Worm (Caenorhabditis elegans) whole organism, young adult: ENCODE measurements around the gene C14B1.3.

Source experiments
- C17E4.6 ChIP-seq: fragments of 200-800 bp; sonication (Bioruptor generic); IDR thresholded peaks from 2 replicates; pipeline ENCODE4 v1.3.6; 2022; ENCODE audit warnings: missing genetic modification reagents, missing genetic modification characterization, missing compliant biosample characterization
- F10E7.11 ChIP-seq: sonication (generic microtip); optimal IDR thresholded peaks from 2 replicates; lab custom pipeline; 2017; ENCODE audit warnings: mild to moderate bottlenecking, missing genetic modification characterization, moderate library complexity, missing compliant biosample characterization
- F22D6.2 ChIP-seq: sonication (generic microtip); optimal IDR thresholded peaks from 2 replicates; lab custom pipeline; 2016; ENCODE audit warnings: mild to moderate bottlenecking, missing genetic modification characterization, missing compliant biosample characterization
- T07F8.4 ChIP-seq: sonication (generic microtip); optimal IDR thresholded peaks from 2 replicates; lab custom pipeline; 2016; ENCODE audit warnings: mild to moderate bottlenecking, missing genetic modification characterization, moderate library complexity, missing compliant biosample characterization
- Y79H2A.3 ChIP-seq: fragments of 200-800 bp; sonication (Bioruptor generic); conservative IDR thresholded peaks from 2 replicates; pipeline ENCODE4 v1.3.6; 2022; ENCODE audit warnings: missing genetic modification reagents, missing genetic modification characterization, missing compliant biosample characterization
- ZK185.1 ChIP-seq: sonication (generic microtip); optimal IDR thresholded peaks from 2 replicates; lab custom pipeline; 2016; ENCODE audit warnings: mild to moderate bottlenecking, missing genetic modification characterization, missing compliant biosample characterization; ENCODE audit not compliant: poor library complexity, severe bottlenecking
- bed-2 ChIP-seq: fragments of 200-800 bp; sonication (Bioruptor generic); IDR thresholded peaks from 2 replicates; pipeline ENCODE4 v1.3.6; 2022; ENCODE audit warnings: missing genetic modification reagents, missing genetic modification characterization, missing compliant biosample characterization
- ccch-3 ChIP-seq: fragments of 200-800 bp; sonication (Bioruptor generic); optimal IDR thresholded peaks from 2 replicates; lab custom pipeline; 2018; ENCODE audit warnings: mild to moderate bottlenecking, missing genetic modification characterization, missing compliant biosample characterization
- cebp-2 ChIP-seq: fragments of 200-800 bp; sonication (Bioruptor generic); IDR thresholded peaks from 2 replicates; pipeline ENCODE4 v1.3.6; 2022; ENCODE audit warnings: missing genetic modification characterization, missing compliant biosample characterization
- ceh-79 ChIP-seq: sonication (generic microtip); optimal IDR thresholded peaks from 2 replicates; lab custom pipeline; 2017; ENCODE audit warnings: mild to moderate bottlenecking, missing genetic modification characterization, missing compliant biosample characterization
- chd-7 ChIP-seq: sonication (generic microtip); optimal IDR thresholded peaks from 2 replicates; lab custom pipeline; 2016; ENCODE audit warnings: mild to moderate bottlenecking, missing genetic modification characterization, moderate library complexity, missing compliant biosample characterization
- dpff-1 ChIP-seq: sonication (generic microtip); optimal IDR thresholded peaks from 2 replicates; lab custom pipeline; 2017; ENCODE audit warnings: mild to moderate bottlenecking, missing genetic modification characterization, missing compliant biosample characterization
- efl-1 ChIP-seq: fragments of 150-350 bp; optimal IDR thresholded peaks from 2 replicates; lab custom pipeline; 2014; ENCODE audit warnings: missing biosample characterization, missing genetic modification reagents, missing genetic modification characterization
- egrh-3 ChIP-seq: fragments of 200-800 bp; sonication (Bioruptor generic); IDR thresholded peaks from 2 replicates; pipeline ENCODE4 v1.3.6; 2022; ENCODE audit warnings: missing genetic modification reagents, missing genetic modification characterization, missing compliant biosample characterization
- fkh-3 ChIP-seq: sonication (generic microtip); optimal IDR thresholded peaks from 2 replicates; lab custom pipeline; 2016; ENCODE audit warnings: mild to moderate bottlenecking, missing genetic modification characterization, missing compliant biosample characterization
- hlh-26 ChIP-seq: fragments of 200-800 bp; sonication (Bioruptor generic); conservative IDR thresholded peaks from 2 replicates; pipeline ENCODE4 v1.3.6; 2022; ENCODE audit warnings: missing genetic modification reagents, missing genetic modification characterization, missing compliant biosample characterization
- hmg-1.2 ChIP-seq: fragments of 200-800 bp; sonication (Bioruptor generic); IDR thresholded peaks from 2 replicates; pipeline ENCODE4 v1.3.6; 2022; ENCODE audit warnings: missing genetic modification reagents, missing genetic modification characterization, missing compliant biosample characterization
- hmg-20 ChIP-seq: fragments of 200-800 bp; sonication (Bioruptor generic); IDR thresholded peaks from 2 replicates; pipeline ENCODE4 v1.3.6; 2022; ENCODE audit warnings: missing genetic modification reagents, missing genetic modification characterization, missing compliant biosample characterization
- hrde-1 ChIP-seq: sonication (generic microtip); optimal IDR thresholded peaks from 2 replicates; lab custom pipeline; 2016; ENCODE audit warnings: missing genetic modification characterization, mild to moderate bottlenecking, missing compliant biosample characterization, moderate library complexity, missing genotype, missing genetic modification reagents, borderline replicate concordance
- let-526 ChIP-seq: fragments of 200-800 bp; sonication (Bioruptor generic); IDR thresholded peaks from 2 replicates; pipeline ENCODE4 v1.3.6; 2022; ENCODE audit warnings: missing genetic modification reagents, missing genetic modification characterization, missing compliant biosample characterization
- lin-26 ChIP-seq: fragments of 200-800 bp; sonication (Bioruptor generic); IDR thresholded peaks from 2 replicates; pipeline ENCODE4 v1.3.6; 2022; ENCODE audit warnings: missing genetic modification reagents, missing genetic modification characterization, missing compliant biosample characterization
- madf-10 ChIP-seq: sonication (generic microtip); optimal IDR thresholded peaks from 2 replicates; lab custom pipeline; 2016; ENCODE audit warnings: mild to moderate bottlenecking, missing genetic modification characterization, missing compliant biosample characterization
- madf-3 ChIP-seq: fragments of 200-800 bp; sonication (Bioruptor generic); IDR thresholded peaks from 2 replicates; pipeline ENCODE4 v1.3.6; 2022; ENCODE audit warnings: missing genetic modification reagents, missing genetic modification characterization, missing compliant biosample characterization
- madf-6 ChIP-seq: fragments of 200-800 bp; sonication (Bioruptor generic); IDR thresholded peaks from 2 replicates; pipeline ENCODE4 v1.3.6; 2022; ENCODE audit warnings: missing genetic modification reagents, missing genetic modification characterization, missing compliant biosample characterization
- madf-8 ChIP-seq: fragments of 200-800 bp; sonication (Bioruptor generic); conservative IDR thresholded peaks from 2 replicates; pipeline ENCODE4 v1.3.6; 2022; ENCODE audit warnings: missing genetic modification reagents, missing genetic modification characterization, missing compliant biosample characterization
- mel-28 ChIP-seq: sonication (generic microtip); optimal IDR thresholded peaks from 2 replicates; lab custom pipeline; 2016; ENCODE audit warnings: borderline replicate concordance, mild to moderate bottlenecking, missing genetic modification characterization, missing compliant biosample characterization
- mes-4 ChIP-seq: sonication (generic microtip); optimal IDR thresholded peaks from 2 replicates; lab custom pipeline; 2016; ENCODE audit warnings: missing genotype, missing genetic modification characterization, missing compliant biosample characterization
- nfya-1 ChIP-seq: sonication (generic microtip); optimal IDR thresholded peaks from 2 replicates; lab custom pipeline; 2017; ENCODE audit warnings: antibody characterized with exemption, missing compliant biosample characterization, missing genetic modification characterization, borderline replicate concordance; ENCODE audit not compliant: insufficient read depth
- nfya-2 ChIP-seq: fragments of 200-800 bp; sonication (Bioruptor generic); IDR thresholded peaks from 2 replicates; pipeline ENCODE4 v1.3.6; 2022; ENCODE audit warnings: missing genetic modification reagents, missing genetic modification characterization, missing compliant biosample characterization
- nfyb-1 ChIP-seq: fragments of 200-800 bp; sonication (Bioruptor generic); IDR thresholded peaks from 2 replicates; pipeline ENCODE4 v1.3.6; 2022; ENCODE audit warnings: missing genetic modification reagents, missing genetic modification characterization, missing compliant biosample characterization
- nhr-90 ChIP-seq: sonication (generic microtip); optimal IDR thresholded peaks from 2 replicates; lab custom pipeline; 2016; ENCODE audit warnings: missing genotype, mild to moderate bottlenecking, missing genetic modification characterization, missing compliant biosample characterization
- pbrm-1 ChIP-seq: fragments of 200-800 bp; sonication (Bioruptor generic); IDR thresholded peaks from 2 replicates; pipeline ENCODE4 v1.3.6; 2022; ENCODE audit warnings: missing genetic modification reagents, missing genetic modification characterization, missing compliant biosample characterization
- rec-8 ChIP-seq, 2 experiments: sonication (generic microtip); optimal IDR thresholded peaks; 2 replicates each; lab custom pipeline; 2016; ENCODE audit warnings: mild to moderate bottlenecking in 2 of 2, missing genetic modification characterization in 2 of 2, missing genetic modification reagents in 2 of 2, missing genotype in 2 of 2, missing biosample characterization in 1 of 2, missing compliant biosample characterization in 1 of 2, moderate library complexity in 1 of 2
- snpc-1.1 ChIP-seq: sonication (generic microtip); optimal IDR thresholded peaks from 2 replicates; lab custom pipeline; 2017; ENCODE audit warnings: missing genetic modification characterization, mild to moderate bottlenecking, missing compliant biosample characterization, antibody characterized with exemption, moderate library complexity, missing genotype, missing genetic modification reagents; ENCODE audit not compliant: insufficient read depth
- snpc-4 ChIP-seq, 5 experiments: fragments of 150-350 bp in 1 of 5; sonication (generic microtip) in 4 of 5; optimal IDR thresholded peaks; 2 replicates each; lab custom pipeline; 2014 to 2018; ENCODE audit warnings: missing genetic modification characterization in 5 of 5, missing biosample characterization in 3 of 5, antibody characterized with exemption in 2 of 5, mild to moderate bottlenecking in 2 of 5, missing compliant biosample characterization in 2 of 5, missing genotype in 2 of 5, moderate library complexity in 2 of 5, missing genetic modification reagents in 1 of 5
- somi-1 ChIP-seq: fragments of 200-800 bp; sonication (Bioruptor generic); optimal IDR thresholded peaks from 2 replicates; lab custom pipeline; 2018; ENCODE audit warnings: mild to moderate bottlenecking, missing genetic modification characterization, missing compliant biosample characterization
- sptf-2 ChIP-seq: fragments of 200-800 bp; sonication (Bioruptor generic); optimal IDR thresholded peaks from 2 replicates; lab custom pipeline; 2018; ENCODE audit warnings: mild to moderate bottlenecking, missing genetic modification characterization, missing compliant biosample characterization
- zfh-2 ChIP-seq: fragments of 200-800 bp; sonication (Bioruptor generic); conservative IDR thresholded peaks from 2 replicates; pipeline ENCODE4 v1.3.6; 2022; ENCODE audit warnings: missing genetic modification reagents, missing genetic modification characterization, missing compliant biosample characterization
- zim-3 ChIP-seq: sonication (generic microtip); optimal IDR thresholded peaks from 2 replicates; lab custom pipeline; 2017; ENCODE audit warnings: mild to moderate bottlenecking, missing genetic modification characterization, moderate library complexity, missing compliant biosample characterization
- ztf-18 ChIP-seq: sonication (generic microtip); optimal IDR thresholded peaks from 2 replicates; lab custom pipeline; 2016; ENCODE audit warnings: missing genotype, mild to moderate bottlenecking, missing genetic modification characterization, missing compliant biosample characterization
- ztf-25 ChIP-seq: fragments of 200-800 bp; sonication (Bioruptor generic); IDR thresholded peaks from 2 replicates; pipeline ENCODE4 v1.3.6; 2022; ENCODE audit warnings: missing genetic modification reagents, missing genetic modification characterization, missing compliant biosample characterization
- ztf-26 ChIP-seq: sonication (generic microtip); optimal IDR thresholded peaks from 2 replicates; lab custom pipeline; 2017; ENCODE audit warnings: missing genetic modification characterization, missing compliant biosample characterization

C14B1.3 gene

ce11 chrIII:3736302-3736701 is 32.9 kb downstream of the C14B1.3 start, which contains the start of gene F34D10.4 (continued):
- TF ChIP-seq nfya-2 (GFP tag; lab: Robert Waterston, UW) (no peak), madf-3 (GFP tag; lab: Robert Waterston, UW) (no peak)
- TF ChIP-seq, all 124 proteins: peak for 0

- peak; percentile 82 for TF ChIP-seq zfh-2
- no peak for TF ChIP-seq snpc-4 (GFP tag; optimal IDR thresholded peaks at IDR 0.05; lab: Kevin White, UChicago)
- no peak for TF ChIP-seq snpc-4 (tag; optimal IDR thresholded peaks at IDR 0.05; lab: Kevin White, UChicago)
- TF ChIP-seq hrde-1 (tag; lab: Kevin White, UChicago): no peak
These were observed 34.4 kb downstream of the C14B1.3 start for ce11 chrIII:3737742-3738141.

ce11 chrIII:3738331-3738730 is 35.0 kb downstream of the C14B1.3 start:
- TF ChIP-seq nhr-90 (tag; lab: Kevin White, UChicago): no peak
- no peak for TF ChIP-seq ccch-3 (GFP tag; lab: Kevin White, UChicago)
- TF ChIP-seq ztf-25 (GFP tag; lab: Robert Waterston, UW): no peak
- TF ChIP-seq Y79H2A.3 (GFP tag; lab: Robert Waterston, UW): no peak
- TF ChIP-seq lin-26: no peak
- no peak for TF ChIP-seq hlh-26
- no peak for TF ChIP-seq somi-1 (GFP tag; lab: Kevin White, UChicago)
- TF ChIP-seq ZK185.1 (tag; lab: Kevin White, UChicago): no peak
- TF ChIP-seq madf-10: no peak
- TF ChIP-seq T07F8.4 (tag; lab: Kevin White, UChicago): no peak
- TF ChIP-seq hmg-20 (GFP tag; lab: Robert Waterston, UW): no peak
- no peak for TF ChIP-seq snpc-1.1 (tag; lab: Kevin White, UChicago)
- no peak for TF ChIP-seq hmg-1.2 (GFP tag; lab: Robert Waterston, UW)
- no peak for TF ChIP-seq dpff-1 (tag; lab: Kevin White, UChicago)
- no peak for TF ChIP-seq bed-2 (GFP tag; lab: Robert Waterston, UW)
- TF ChIP-seq nfyb-1 (GFP tag; lab: Robert Waterston, UW): no peak

- no peak for TF ChIP-seq Y79H2A.3 (GFP tag; lab: Robert Waterston, UW)
- 0 out of 2 replicates have a peak, but pooled peaks have one; percentile 17 for TF ChIP-seq egrh-3 (GFP tag; lab: Robert Waterston, UW)
- no peak for TF ChIP-seq pbrm-1 (GFP tag; lab: Robert Waterston, UW)
- peak; percentile 74 for TF ChIP-seq madf-6
- peak; percentile 50 for TF ChIP-seq efl-1
- TF ChIP-seq zfh-2: peak; percentile 58; the same call in 1 of the 2 replicates
- TF ChIP-seq fkh-3: no peak
- TF ChIP-seq ztf-26 (tag; lab: Kevin White, UChicago): no peak
- peak; percentile 37; the same call in 1 of the 2 replicates for TF ChIP-seq madf-8 (GFP tag; lab: Robert Waterston, UW)
- TF ChIP-seq mel-28 (tag; lab: Kevin White, UChicago): no peak
- no peak for TF ChIP-seq C17E4.6 (GFP tag; lab: Robert Waterston, UW)
These were observed 38.7 kb downstream of the C14B1.3 start for ce11 chrIII:3742090-3742489.

DNA sequence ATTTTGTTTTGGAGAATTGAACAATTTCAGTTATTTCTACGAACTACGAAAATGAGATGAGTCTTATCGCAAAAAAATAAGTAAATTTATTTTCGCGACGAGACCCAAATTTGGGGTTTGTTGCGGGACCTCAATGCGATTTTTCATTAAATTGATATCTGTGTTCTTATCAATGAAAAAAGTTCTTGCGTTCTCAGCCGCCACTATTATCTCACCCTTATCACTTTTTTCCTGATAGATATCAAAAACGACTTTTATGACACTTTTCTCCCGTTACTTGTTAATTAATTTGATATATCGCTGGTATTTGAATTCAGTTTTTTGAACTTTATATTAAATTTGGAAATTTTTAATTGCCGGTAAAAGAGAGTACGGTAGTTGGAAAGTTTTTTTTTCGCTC is 40.0 kb downstream of the C14B1.3 start:
- TF ChIP-seq F10E7.11: no peak
- no peak for TF ChIP-seq F22D6.2
- TF ChIP-seq pbrm-1 (GFP tag; lab: Robert Waterston, UW): no peak
- no peak for TF ChIP-seq chd-7 (tag; lab: Kevin White, UChicago)
- no peak for TF ChIP-seq nfya-1 (tag; lab: Kevin White, UChicago)
- TF ChIP-seq mes-4: no peak
- no peak for TF ChIP-seq ztf-18 (tag; lab: Kevin White, UChicago)
- TF ChIP-seq sptf-2 (GFP tag; lab: Kevin White, UChicago): no peak
- no peak for TF ChIP-seq let-526 (GFP tag; lab: Robert Waterston, UW)
- TF ChIP-seq zim-3: no peak
- no peak for TF ChIP-seq cebp-2 (GFP tag; lab: Robert Waterston, UW)
- TF ChIP-seq ceh-79 (tag; lab: Kevin White, UChicago): no peak
- TF ChIP-seq rec-8 (tag; optimal IDR thresholded peaks at IDR 0.05; lab: Kevin White, UChicago): no peak
